Fruit fly (Drosophila melanogaster) whole organism, embryonic: Measurements from ENCODE around the gene sbr.
A peak's percentile ranks its signal among the peaks of the same experiment; 100 is the strongest.

Experiments used
- ATbp ChIP-seq: fragments of 200-800 bp; sonication (Bioruptor generic); optimal IDR thresholded peaks from 2 replicates; lab custom pipeline; 2017; ENCODE audit warnings: missing biosample characterization, mild to moderate bottlenecking, missing genetic modification characterization, missing genetic modification reagents
- Aef1 ChIP-seq: fragments of 200-800 bp; sonication (Bioruptor generic); IDR thresholded peaks from 3 replicates; pipeline ENCODE4 v1.3.6; 2022; ENCODE audit warnings: missing biosample characterization, missing genetic modification characterization
- Antp ChIP-seq: fragments of 200-800 bp; sonication (Bioruptor generic); optimal IDR thresholded peaks from 3 replicates; lab custom pipeline; 2016; ENCODE audit warnings: missing biosample characterization, missing genetic modification characterization
- Blimp-1 ChIP-seq: fragments of 200-800 bp; sonication (Bioruptor generic); optimal IDR thresholded peaks from 3 replicates; lab custom pipeline; 2018; ENCODE audit warnings: missing biosample characterization, missing genetic modification characterization, mild to moderate bottlenecking, moderate library complexity, missing genetic modification reagents
- CG10274 ChIP-seq: fragments of 200-800 bp; sonication (Bioruptor generic); optimal IDR thresholded peaks from 3 replicates; lab custom pipeline; 2017; ENCODE audit warnings: missing biosample characterization, mild to moderate bottlenecking, missing genetic modification characterization
- CG10366 ChIP-seq: fragments of 200-800 bp; sonication (Bioruptor generic); IDR thresholded peaks from 2 replicates; pipeline ENCODE4 v1.3.6; 2022; ENCODE audit warnings: missing biosample characterization, missing genetic modification characterization
- CG10431 ChIP-seq: fragments of 200-800 bp; sonication (Bioruptor generic); optimal IDR thresholded peaks from 3 replicates; lab custom pipeline; 2018; ENCODE audit warnings: missing biosample characterization, mild to moderate bottlenecking, missing genetic modification characterization
- CG17568 ChIP-seq: fragments of 200-800 bp; sonication (Bioruptor generic); optimal IDR thresholded peaks from 2 replicates; lab custom pipeline; 2018; ENCODE audit warnings: missing biosample characterization, mild to moderate bottlenecking, missing genetic modification characterization, moderate library complexity
- CG17802 ChIP-seq: fragments of 200-800 bp; sonication (Bioruptor generic); optimal IDR thresholded peaks from 2 replicates; lab custom pipeline; 2018; ENCODE audit warnings: missing biosample characterization, mild to moderate bottlenecking, missing genetic modification characterization, moderate library complexity
- CG2129 ChIP-seq: fragments of 200-800 bp; sonication (Bioruptor generic); IDR thresholded peaks from 2 replicates; pipeline ENCODE4 v1.3.6; 2022; ENCODE audit warnings: missing biosample characterization, missing genetic modification characterization; ENCODE audit not compliant: partially characterized antibody
- CG31365 ChIP-seq: fragments of 200-800 bp; sonication (Bioruptor generic); optimal IDR thresholded peaks from 2 replicates; lab custom pipeline; 2018; ENCODE audit warnings: missing biosample characterization, mild to moderate bottlenecking, missing genetic modification characterization
- CG6683 ChIP-seq: fragments of 200-800 bp; sonication (Bioruptor generic); optimal IDR thresholded peaks from 2 replicates; lab custom pipeline; 2017; ENCODE audit warnings: missing biosample characterization, mild to moderate bottlenecking, missing genetic modification characterization, missing genetic modification reagents
- CG7928 ChIP-seq: fragments of 200-800 bp; sonication (Bioruptor generic); optimal IDR thresholded peaks from 2 replicates; lab custom pipeline; 2017; ENCODE audit warnings: missing biosample characterization, mild to moderate bottlenecking, missing genetic modification characterization
- CG7963 ChIP-seq: fragments of 200-800 bp; sonication (Bioruptor generic); IDR thresholded peaks from 3 replicates; pipeline ENCODE4 v1.3.6; 2022; ENCODE audit warnings: missing biosample characterization, missing genetic modification characterization; ENCODE audit not compliant: partially characterized antibody
- CG7987 ChIP-seq: fragments of 200-800 bp; sonication (Bioruptor generic); optimal IDR thresholded peaks from 2 replicates; lab custom pipeline; 2018; ENCODE audit warnings: missing biosample characterization, mild to moderate bottlenecking, missing genetic modification characterization, moderate library complexity
- CG9817 ChIP-seq: fragments of 200-800 bp; sonication (Bioruptor generic); optimal IDR thresholded peaks from 2 replicates; lab custom pipeline; 2018; ENCODE audit warnings: missing biosample characterization, mild to moderate bottlenecking, missing genetic modification characterization, moderate library complexity
- Dll ChIP-seq: fragments of 200-800 bp; sonication (Bioruptor generic); IDR thresholded peaks from 4 replicates; pipeline ENCODE4 v1.3.6; 2022; ENCODE audit warnings: missing biosample characterization, missing genetic modification characterization; ENCODE audit not compliant: partially characterized antibody
- Gug ChIP-seq: fragments of 200-800 bp; sonication (Bioruptor generic); IDR thresholded peaks from 4 replicates; pipeline ENCODE4 v1.3.6; 2022; ENCODE audit warnings: missing biosample characterization, missing genetic modification characterization
- Hmx ChIP-seq: fragments of 200-800 bp; sonication (Bioruptor generic); optimal IDR thresholded peaks from 2 replicates; lab custom pipeline; 2016; ENCODE audit warnings: missing biosample characterization, missing genetic modification characterization
- Hr39 ChIP-seq: fragments of >200 bp; optimal IDR thresholded peaks from 2 replicates; lab custom pipeline; 2017
- Lpt ChIP-seq: fragments of >200 bp; optimal IDR thresholded peaks from 2 replicates; lab custom pipeline; 2018; ENCODE audit warnings: missing biosample characterization, missing genetic modification characterization
- Med ChIP-seq: fragments of 200-800 bp; sonication (Bioruptor generic); peaks from one replicate; lab custom pipeline; 2016; ENCODE audit warnings: missing biosample characterization, missing genetic modification characterization, mild to moderate bottlenecking, inconsistent platforms, moderate library complexity
- NK7.1 ChIP-seq: fragments of 200-800 bp; sonication (Bioruptor generic); optimal IDR thresholded peaks from 3 replicates; lab custom pipeline; 2016; ENCODE audit warnings: missing biosample characterization, missing genetic modification characterization
- Sry-β ChIP-seq: fragments of 200-800 bp; sonication (Bioruptor generic); optimal IDR thresholded peaks from 2 replicates; lab custom pipeline; 2018; ENCODE audit warnings: missing biosample characterization, mild to moderate bottlenecking, missing genetic modification characterization, moderate library complexity
- Stat92E ChIP-seq, 3 experiments: fragments of >200 bp in 2 of 3; fragments of 200-800 bp in 1 of 3; sonication (Bioruptor generic) in 1 of 3; optimal IDR thresholded peaks; 2 replicates each; lab custom pipeline; 2017 to 2019; ENCODE audit warnings: missing biosample characterization in 3 of 3, missing genetic modification characterization in 3 of 3, mild to moderate bottlenecking in 1 of 3, moderate library complexity in 1 of 3
- ase ChIP-seq: fragments of 200-800 bp; sonication (Bioruptor generic); IDR thresholded peaks from 3 replicates; pipeline ENCODE4 v1.3.6; 2022; ENCODE audit warnings: missing biosample characterization, missing genetic modification characterization
- bsh ChIP-seq, 2 experiments: fragments of 200-800 bp; sonication (Bioruptor generic); optimal IDR thresholded peaks; 2 replicates each; lab custom pipeline; 2017 to 2018; ENCODE audit warnings: mild to moderate bottlenecking in 2 of 2, missing biosample characterization in 2 of 2, missing genetic modification characterization in 2 of 2, moderate library complexity in 1 of 2
- btn ChIP-seq: fragments of 200-800 bp; sonication (Bioruptor generic); optimal IDR thresholded peaks from 2 replicates; lab custom pipeline; 2016; ENCODE audit warnings: missing biosample characterization, missing genetic modification characterization
- cg ChIP-seq: fragments of 200-800 bp; sonication (Bioruptor generic); optimal IDR thresholded peaks from 3 replicates; lab custom pipeline; 2019; ENCODE audit warnings: missing biosample characterization, mild to moderate bottlenecking, missing genetic modification characterization, moderate library complexity
- crol ChIP-seq: fragments of 200-800 bp; sonication (Bioruptor generic); IDR thresholded peaks from 2 replicates; pipeline ENCODE4 v1.3.6; 2022; ENCODE audit warnings: missing biosample characterization, missing genetic modification characterization
- cwo ChIP-seq: fragments of 200-800 bp; sonication (Bioruptor generic); optimal IDR thresholded peaks from 3 replicates; lab custom pipeline; 2017; ENCODE audit warnings: missing biosample characterization, missing genetic modification characterization, mild to moderate bottlenecking, moderate library complexity, missing genetic modification reagents
- dm ChIP-seq: fragments of 200-800 bp; sonication (Bioruptor generic); optimal IDR thresholded peaks from 3 replicates; lab custom pipeline; 2016; ENCODE audit warnings: missing biosample characterization, missing genetic modification characterization
- emc ChIP-seq: fragments of 200-800 bp; sonication (Bioruptor generic); optimal IDR thresholded peaks from 2 replicates; lab custom pipeline; 2016; ENCODE audit warnings: missing biosample characterization, missing genetic modification characterization
- ems ChIP-seq: fragments of 200-800 bp; sonication (Bioruptor generic); optimal IDR thresholded peaks from 3 replicates; lab custom pipeline; 2016; ENCODE audit warnings: missing biosample characterization, missing genetic modification characterization
- eyg ChIP-seq: fragments of 200-800 bp; sonication (Bioruptor generic); optimal IDR thresholded peaks from 3 replicates; lab custom pipeline; 2016; ENCODE audit warnings: missing biosample characterization, missing genetic modification characterization
- fru ChIP-seq: fragments of >200 bp; optimal IDR thresholded peaks from 2 replicates; lab custom pipeline; 2017
- gcm2 ChIP-seq: fragments of 200-800 bp; sonication (Bioruptor generic); optimal IDR thresholded peaks from 2 replicates; lab custom pipeline; 2016; ENCODE audit warnings: missing biosample characterization, missing genetic modification characterization
- gt ChIP-seq: fragments of 200-800 bp; sonication (Bioruptor generic); IDR thresholded peaks from 2 replicates; pipeline ENCODE4 v1.3.6; 2022; ENCODE audit warnings: missing biosample characterization, missing genetic modification characterization
- h ChIP-seq: fragments of >200 bp; optimal IDR thresholded peaks from 2 replicates; lab custom pipeline; 2017
- ken ChIP-seq: fragments of 200-800 bp; sonication (Bioruptor generic); IDR thresholded peaks from 3 replicates; pipeline ENCODE4 v1.3.6; 2022; ENCODE audit warnings: missing biosample characterization, missing genetic modification characterization
- klu ChIP-seq: fragments of 200-800 bp; sonication (Bioruptor generic); IDR thresholded peaks from 2 replicates; pipeline ENCODE4 v1.3.6; 2022; ENCODE audit warnings: missing biosample characterization, missing genetic modification characterization
- lola ChIP-seq, 3 experiments: fragments of >200 bp in 2 of 3; fragments of 200-800 bp in 1 of 3; sonication (Bioruptor generic) in 1 of 3; optimal IDR thresholded peaks; 2 replicates each; lab custom pipeline; 2017 to 2019; ENCODE audit warnings: missing biosample characterization in 3 of 3, missing genetic modification characterization in 3 of 3, mild to moderate bottlenecking in 1 of 3, moderate library complexity in 1 of 3
- luna ChIP-seq: fragments of 200-800 bp; sonication (Bioruptor generic); optimal IDR thresholded peaks from 2 replicates; lab custom pipeline; 2016; ENCODE audit warnings: missing biosample characterization, missing genetic modification characterization
- nau ChIP-seq: fragments of 200-800 bp; sonication (Bioruptor generic); optimal IDR thresholded peaks from 3 replicates; lab custom pipeline; 2017; ENCODE audit warnings: missing biosample characterization, mild to moderate bottlenecking, missing genetic modification characterization, missing genetic modification reagents
- run ChIP-seq: fragments of 200-800 bp; sonication (Bioruptor generic); optimal IDR thresholded peaks from 3 replicates; lab custom pipeline; 2018; ENCODE audit warnings: missing biosample characterization, mild to moderate bottlenecking, missing genetic modification characterization
- sc ChIP-seq, 3 experiments: fragments of >200 bp in 2 of 3; fragments of 200-800 bp in 1 of 3; sonication (Bioruptor generic) in 1 of 3; optimal IDR thresholded peaks; 2 replicates in 2 of 3; 3 replicates in 1 of 3; lab custom pipeline; 2017; ENCODE audit warnings: mild to moderate bottlenecking in 1 of 3, missing biosample characterization in 1 of 3, missing genetic modification characterization in 1 of 3, missing genetic modification reagents in 1 of 3
- sd ChIP-seq: fragments of 200-800 bp; sonication (Bioruptor generic); optimal IDR thresholded peaks from 3 replicates; lab custom pipeline; 2018; ENCODE audit warnings: missing biosample characterization, mild to moderate bottlenecking, missing genetic modification characterization, moderate library complexity
- sens-2 ChIP-seq: fragments of 200-800 bp; sonication (Bioruptor generic); IDR thresholded peaks from 2 replicates; pipeline ENCODE4 v1.3.6; 2022; ENCODE audit warnings: missing biosample characterization, missing genetic modification characterization
- so ChIP-seq: fragments of 200-800 bp; sonication (Bioruptor generic); IDR thresholded peaks from 3 replicates; pipeline ENCODE4 v1.3.6; 2022; ENCODE audit warnings: missing biosample characterization, missing genetic modification characterization
- ttk ChIP-seq: fragments of 200-800 bp; sonication (Bioruptor generic); IDR thresholded peaks from 2 replicates; pipeline ENCODE4 v2.1.2; 2022; ENCODE audit warnings: missing biosample characterization, missing genetic modification characterization

sbr gene

dm6 chrX:10786443-10787097 lies 60.3 kb downstream of the sbr start, which contains the start of the genes Ant2 and sesB (continued):
- TF ChIP-seq gt (GFP tag; lab: Robert Waterston, UW) (no peak), eyg (GFP tag; lab: Kevin White, UChicago) (no peak), ems (GFP tag; lab: Kevin White, UChicago) (no peak), CG10366 (GFP tag; lab: Robert Waterston, UW) (no peak), Gug (GFP tag; lab: Robert Waterston, UW) (no peak), Blimp-1 (GFP tag; lab: Kevin White, UChicago) (no peak), Hmx (GFP tag; lab: Kevin White, UChicago) (no peak), CG10274 (GFP tag; lab: Kevin White, UChicago) (no peak), luna (GFP tag; lab: Kevin White, UChicago) (no peak), run (no peak), fru (no peak), bsh (GFP tag; optimal IDR thresholded peaks at IDR 0.05; lab: Kevin White, UChicago) (no peak), sc (optimal IDR thresholded peaks at IDR 0.05; lab: Kevin White, UChicago) (no peak), sc (GFP tag; optimal IDR thresholded peaks at IDR 0.05; lab: Kevin White, UChicago) (no peak), dm (GFP tag; lab: Kevin White, UChicago) (no peak), ttk (no peak), Hr39 (lab: Kevin White, UChicago) (no peak), lola (GFP tag; optimal IDR thresholded peaks at IDR 0.05; lab: Kevin White, UChicago) (no peak), crol (no peak), CG9817 (no peak), CG7963 (GFP tag; lab: Robert Waterston, UW) (no peak), sens-2 (GFP tag; lab: Robert Waterston, UW) (no peak), ase (GFP tag; lab: Robert Waterston, UW) (no peak), so (GFP tag; lab: Robert Waterston, UW) (no peak), h (no peak), cg (GFP tag; lab: Kevin White, UChicago) (no peak), CG17568 (GFP tag; lab: Kevin White, UChicago) (peak; percentile 38), CG2129 (GFP tag; lab: Robert Waterston, UW) (peak; percentile 53), NK7.1 (no peak), ken (GFP tag; lab: Robert Waterston, UW) (no peak), btn (GFP tag; lab: Kevin White, UChicago) (no peak), klu (GFP tag; lab: Robert Waterston, UW) (no peak), nau (GFP tag; lab: Kevin White, UChicago) (no peak), Lpt (no peak), Sry-β (GFP tag; lab: Kevin White, UChicago) (peak; percentile 46), Med (no peak), Stat92E (GFP tag; optimal IDR thresholded peaks at IDR 0.05; lab: Kevin White, UChicago) (peak in 1 of 3 experiments; percentile 46), CG7987 (no peak), CG7928 (no peak), ATbp (no peak), CG6683 (GFP tag; lab: Kevin White, UChicago) (no peak), Aef1 (no peak), sd (tag; lab: Kevin White, UChicago) (no peak), cwo (GFP tag; lab: Kevin White, UChicago) (no peak), CG31365 (tag; lab: Kevin White, UChicago) (no peak), Antp (GFP tag; lab: Kevin White, UChicago) (no peak), emc (GFP tag; lab: Kevin White, UChicago) (no peak), CG17802 (tag; lab: Kevin White, UChicago) (no peak), gcm2 (no peak), Dll (GFP tag; lab: Robert Waterston, UW) (peak; percentile 80), CG10431 (GFP tag; lab: Kevin White, UChicago) (no peak)
